Worm (Caenorhabditis elegans) whole organism, L2 larva: Measurements from ENCODE around the gene C06C6.7.

ENCODE experiments used
- C34F6.9 ChIP-seq: fragments of 150-350 bp; optimal IDR thresholded peaks from 2 replicates; lab custom pipeline; 2014; ENCODE audit warnings: missing biosample characterization, missing genetic modification characterization
- F13H6.1 ChIP-seq: sonication (generic microtip); optimal IDR thresholded peaks from 2 replicates; lab custom pipeline; 2016; ENCODE audit warnings: missing genetic modification characterization, missing compliant biosample characterization
- R02D3.7 ChIP-seq: fragments of 150-350 bp; optimal IDR thresholded peaks from 2 replicates; lab custom pipeline; 2014; ENCODE audit warnings: missing biosample characterization, missing genetic modification characterization
- ZK546.5 ChIP-seq: sonication (generic microtip); optimal IDR thresholded peaks from 2 replicates; lab custom pipeline; 2017; ENCODE audit warnings: missing biosample characterization, missing genetic modification characterization
- alr-1 ChIP-seq: fragments of 150-350 bp; optimal IDR thresholded peaks from 2 replicates; lab custom pipeline; 2014; ENCODE audit warnings: missing biosample characterization, missing genetic modification characterization
- ama-1 ChIP-seq: fragments of 150-350 bp; optimal IDR thresholded peaks from 2 replicates; lab custom pipeline; 2018; ENCODE audit warnings: inconsistent platforms
- blmp-1 ChIP-seq: sonication (generic microtip); optimal IDR thresholded peaks from 2 replicates; lab custom pipeline; 2017; ENCODE audit warnings: missing genetic modification characterization, mild to moderate bottlenecking, missing compliant biosample characterization, antibody characterized with exemption, moderate library complexity; ENCODE audit not compliant: insufficient read depth
- ceh-16 ChIP-seq: fragments of 150-350 bp; optimal IDR thresholded peaks from 2 replicates; lab custom pipeline; 2014; ENCODE audit warnings: missing biosample characterization, missing genetic modification characterization
- crh-2 ChIP-seq: sonication (generic microtip); optimal IDR thresholded peaks from 2 replicates; lab custom pipeline; 2017; ENCODE audit warnings: missing biosample characterization, missing genetic modification characterization
- dmd-4 ChIP-seq: sonication (generic microtip); optimal IDR thresholded peaks from 2 replicates; lab custom pipeline; 2017; ENCODE audit warnings: missing biosample characterization, missing genetic modification characterization
- egl-27 ChIP-seq: sonication (generic microtip); optimal IDR thresholded peaks from 3 replicates; lab custom pipeline; 2017; ENCODE audit warnings: missing biosample characterization, missing genetic modification reagents, missing genetic modification characterization
- elt-3 ChIP-seq: sonication (generic microtip); optimal IDR thresholded peaks from 2 replicates; lab custom pipeline; 2017; ENCODE audit warnings: missing biosample characterization, missing genetic modification characterization
- fos-1 ChIP-seq: fragments of 150-350 bp; optimal IDR thresholded peaks from 2 replicates; lab custom pipeline; 2014; ENCODE audit warnings: missing biosample characterization, missing genetic modification characterization
- gmeb-1 ChIP-seq: fragments of 150-350 bp; optimal IDR thresholded peaks from 2 replicates; lab custom pipeline; 2014; ENCODE audit warnings: missing biosample characterization, missing genetic modification characterization
- lin-11 ChIP-seq: fragments of 150-350 bp; sonication (generic microtip); optimal IDR thresholded peaks from 2 replicates; lab custom pipeline; 2014; ENCODE audit warnings: missing biosample characterization, missing genetic modification characterization, inconsistent platforms, mixed read lengths
- mab-5 ChIP-seq: fragments of 150-350 bp; optimal IDR thresholded peaks from 2 replicates; lab custom pipeline; 2014; ENCODE audit warnings: missing biosample characterization, missing genetic modification characterization
- mdl-1 ChIP-seq, 2 experiments: fragments of 150-350 bp in 1 of 2; sonication (generic microtip) in 1 of 2; optimal IDR thresholded peaks; 2 replicates each; lab custom pipeline; 2017; ENCODE audit warnings: missing biosample characterization in 2 of 2, missing genetic modification characterization in 2 of 2
- nhr-10 ChIP-seq: sonication (generic microtip); optimal IDR thresholded peaks from 2 replicates; lab custom pipeline; 2017; ENCODE audit warnings: missing biosample characterization, missing genetic modification characterization
- nhr-11 ChIP-seq: fragments of 150-350 bp; optimal IDR thresholded peaks from 2 replicates; lab custom pipeline; 2014; ENCODE audit warnings: missing biosample characterization, missing genetic modification characterization
- nhr-12 ChIP-seq: fragments of 150-350 bp; optimal IDR thresholded peaks from 2 replicates; lab custom pipeline; 2014; ENCODE audit warnings: missing biosample characterization, missing genetic modification characterization
- nhr-129 ChIP-seq: fragments of 150-350 bp; optimal IDR thresholded peaks from 2 replicates; lab custom pipeline; 2014; ENCODE audit warnings: missing biosample characterization, missing genetic modification characterization
- nhr-21 ChIP-seq: fragments of 150-350 bp; optimal IDR thresholded peaks from 2 replicates; lab custom pipeline; 2014; ENCODE audit warnings: missing biosample characterization, missing genetic modification characterization
- nhr-23 ChIP-seq: fragments of 150-350 bp; optimal IDR thresholded peaks from 2 replicates; lab custom pipeline; 2014; ENCODE audit warnings: missing biosample characterization, missing genetic modification reagents, missing genetic modification characterization
- nhr-237 ChIP-seq: fragments of 150-350 bp; optimal IDR thresholded peaks from 2 replicates; lab custom pipeline; 2014; ENCODE audit warnings: missing biosample characterization, missing genetic modification characterization
- nhr-25 ChIP-seq: fragments of 150-350 bp; sonication (generic microtip); optimal IDR thresholded peaks from 3 replicates; lab custom pipeline; 2014; ENCODE audit warnings: missing biosample characterization, missing genetic modification characterization
- nhr-6 ChIP-seq: fragments of 150-350 bp; optimal IDR thresholded peaks from 2 replicates; lab custom pipeline; 2014; ENCODE audit warnings: missing biosample characterization, missing genetic modification characterization
- nhr-77 ChIP-seq: fragments of 150-350 bp; optimal IDR thresholded peaks from 2 replicates; lab custom pipeline; 2014; ENCODE audit warnings: missing biosample characterization, missing genetic modification characterization
- peb-1 ChIP-seq: fragments of 150-350 bp; optimal IDR thresholded peaks from 2 replicates; lab custom pipeline; 2014; ENCODE audit warnings: missing biosample characterization, missing genetic modification characterization
- sem-4 ChIP-seq: fragments of 150-350 bp; optimal IDR thresholded peaks from 2 replicates; lab custom pipeline; 2014; ENCODE audit warnings: missing biosample characterization, missing genetic modification reagents, missing genetic modification characterization
- skn-1 ChIP-seq: sonication (generic microtip); optimal IDR thresholded peaks from 2 replicates; lab custom pipeline; 2017; ENCODE audit warnings: missing biosample characterization, missing genetic modification characterization
- sma-3 ChIP-seq: sonication (generic microtip); optimal IDR thresholded peaks from 2 replicates; lab custom pipeline; 2016; ENCODE audit warnings: missing genetic modification reagents, missing genetic modification characterization, missing compliant biosample characterization
- sma-9 ChIP-seq, 2 experiments: fragments of 150-350 bp in 1 of 2; sonication (generic microtip) in 1 of 2; optimal IDR thresholded peaks; 2 replicates each; lab custom pipeline; 2014 to 2016; ENCODE audit warnings: missing genetic modification characterization in 2 of 2, mild to moderate bottlenecking in 1 of 2, missing biosample characterization in 1 of 2, missing compliant biosample characterization in 1 of 2, missing genetic modification reagents in 1 of 2, moderate library complexity in 1 of 2
- unc-39 ChIP-seq: fragments of 150-350 bp; optimal IDR thresholded peaks from 2 replicates; lab custom pipeline; 2014; ENCODE audit warnings: missing biosample characterization, missing genetic modification characterization
- unc-55 ChIP-seq: fragments of 150-350 bp; sonication (generic microtip); optimal IDR thresholded peaks from 3 replicates; lab custom pipeline; 2014; ENCODE audit warnings: missing biosample characterization, missing genetic modification reagents, missing genetic modification characterization
- unc-62 ChIP-seq: fragments of 150-350 bp; optimal IDR thresholded peaks from 2 replicates; lab custom pipeline; 2014; ENCODE audit warnings: missing biosample characterization, missing genetic modification reagents, missing genetic modification characterization
- zag-1 ChIP-seq: fragments of 150-350 bp; optimal IDR thresholded peaks from 2 replicates; lab custom pipeline; 2014; ENCODE audit warnings: missing biosample characterization, missing genetic modification characterization
- ztf-1 ChIP-seq: fragments of 200-800 bp; sonication (Bioruptor generic); conservative IDR thresholded peaks from 2 replicates; pipeline ENCODE4 v1.3.6; 2022; ENCODE audit warnings: missing genetic modification characterization, missing compliant biosample characterization
- ztf-11 ChIP-seq: sonication (generic microtip); optimal IDR thresholded peaks from 2 replicates; lab custom pipeline; 2017; ENCODE audit warnings: missing biosample characterization, missing genetic modification characterization
- ztf-4 ChIP-seq: fragments of 150-350 bp; optimal IDR thresholded peaks from 2 replicates; lab custom pipeline; 2014; ENCODE audit warnings: missing biosample characterization, missing genetic modification characterization

C06C6.7 gene

ce11 chrV:16000433-16000832 is 8.5 kb downstream of the C06C6.7 start, which contains the start of gene nhr-50:
Gene nhr-50, minus strand, starts transcription at chrV:16000631.
- TF ChIP-seq nhr-77 (tag; lab: Kevin White, UChicago) (no peak), gmeb-1 (tag; lab: Kevin White, UChicago) (peak; percentile 8), mdl-1 (tag; optimal IDR thresholded peaks at IDR 0.05; lab: Kevin White, UChicago) (no peak), unc-55 (no peak), nhr-129 (peak; percentile 54), nhr-25 (tag; lab: Kevin White, UChicago) (no peak), sma-3 (GFP tag; lab: Kevin White, UChicago) (peak; percentile 69), ZK546.5 (tag; lab: Kevin White, UChicago) (no peak), nhr-12 (tag; lab: Kevin White, UChicago) (no peak), peb-1 (tag; lab: Kevin White, UChicago) (no peak), sem-4 (tag; lab: Kevin White, UChicago) (no peak), elt-3 (tag; lab: Kevin White, UChicago) (no peak), nhr-237 (tag; lab: Kevin White, UChicago) (no peak), ztf-11 (tag; lab: Kevin White, UChicago) (no peak), zag-1 (tag; lab: Kevin White, UChicago) (no peak), blmp-1 (tag; lab: Kevin White, UChicago) (peak; percentile 97), ztf-4 (tag; lab: Kevin White, UChicago) (peak; percentile 8), nhr-6 (tag; lab: Kevin White, UChicago) (no peak), unc-62 (GFP tag; lab: Kevin White, UChicago) (no peak), skn-1 (tag; lab: Kevin White, UChicago) (no peak), nhr-10 (tag; lab: Kevin White, UChicago) (no peak), C34F6.9 (peak; percentile 45), F13H6.1 (tag; lab: Kevin White, UChicago) (peak; percentile 53), nhr-23 (no peak), sma-9 (GFP tag; optimal IDR thresholded peaks at IDR 0.05; lab: Kevin White, UChicago) (peak; percentile 91), sma-9 (tag; optimal IDR thresholded peaks at IDR 0.05; lab: Kevin White, UChicago) (no peak), ama-1 (no peak), crh-2 (peak; percentile 83), ztf-1 (GFP tag; lab: Robert Waterston, UW) (no peak), fos-1 (tag; lab: Kevin White, UChicago) (peak; percentile 99), egl-27 (tag; lab: Kevin White, UChicago) (peak; percentile 57), nhr-21 (tag; lab: Kevin White, UChicago) (peak; percentile 45), dmd-4 (tag; lab: Kevin White, UChicago) (no peak), ceh-16 (tag; lab: Kevin White, UChicago) (no peak), alr-1 (tag; lab: Kevin White, UChicago) (no peak)

DNA sequence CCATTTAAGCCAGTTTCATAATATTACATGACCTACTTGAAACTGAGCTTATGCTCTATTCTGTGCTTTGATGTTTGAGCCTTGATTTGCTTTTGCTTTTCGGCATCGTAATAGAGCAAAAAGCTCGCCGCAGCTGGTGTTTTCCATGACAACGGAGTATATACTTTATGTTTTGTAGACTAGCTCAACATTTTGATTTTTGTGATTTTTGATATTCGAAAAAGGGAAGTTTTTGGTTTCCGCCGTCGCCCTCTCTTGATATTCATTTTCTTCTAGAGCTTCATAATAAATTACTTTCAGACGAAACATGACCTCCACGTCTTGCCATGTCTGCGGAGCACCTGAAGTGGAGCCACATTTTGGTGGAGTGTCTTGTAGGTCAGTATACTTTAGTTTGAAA is 10.3 kb downstream of the C06C6.7 start, which contains the start of gene nhr-63:
nhr-63 (plus strand) TSS at position 301 of the 400 bp plus-strand sequence.
- no peak for TF ChIP-seq egl-27 (tag; lab: Kevin White, UChicago)

DNA sequence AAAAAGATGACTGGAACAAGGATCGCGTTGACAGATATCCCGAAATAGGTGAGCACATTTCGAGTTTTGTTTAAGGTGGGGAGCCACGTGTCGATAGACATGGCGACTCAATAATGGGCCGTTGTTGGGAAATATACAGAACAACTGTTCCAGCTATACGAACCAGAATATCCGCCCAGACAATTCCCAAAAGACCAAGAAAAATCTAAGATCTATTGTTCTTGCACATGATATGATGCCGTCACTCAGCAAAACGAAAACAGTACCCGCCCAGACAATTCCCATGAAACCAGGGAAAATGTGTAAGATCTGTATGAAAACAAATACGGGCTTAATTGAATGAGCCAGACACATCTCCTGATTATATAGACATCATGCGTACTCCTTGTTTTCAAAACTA is 15.6 kb downstream of the C06C6.7 start, which contains the start of gene str-231:
str-231 (minus strand) TSS at position 101 of the 400 bp plus-strand sequence.
- no peak for TF ChIP-seq ztf-1 (GFP tag; lab: Robert Waterston, UW)
- no peak for TF ChIP-seq unc-55
- no peak for TF ChIP-seq ZK546.5 (tag; lab: Kevin White, UChicago)
- no peak for TF ChIP-seq alr-1 (tag; lab: Kevin White, UChicago)
- no peak for TF ChIP-seq nhr-12 (tag; lab: Kevin White, UChicago)
- TF ChIP-seq R02D3.7 (tag; lab: Kevin White, UChicago): no peak
- TF ChIP-seq nhr-21 (tag; lab: Kevin White, UChicago): no peak
- no peak for TF ChIP-seq nhr-10 (tag; lab: Kevin White, UChicago)
- no peak for TF ChIP-seq ztf-4 (tag; lab: Kevin White, UChicago)
- no peak for TF ChIP-seq nhr-23
- no peak for TF ChIP-seq dmd-4 (tag; lab: Kevin White, UChicago)
- TF ChIP-seq ama-1: no peak
- no peak for TF ChIP-seq blmp-1 (tag; lab: Kevin White, UChicago)
- no peak for TF ChIP-seq mab-5 (tag; lab: Kevin White, UChicago)
- no peak for TF ChIP-seq unc-62 (GFP tag; lab: Kevin White, UChicago)
- no peak for TF ChIP-seq lin-11 (tag; lab: Kevin White, UChicago)
- TF ChIP-seq unc-39: no peak
- TF ChIP-seq sma-3 (GFP tag; lab: Kevin White, UChicago): no peak
- no peak for TF ChIP-seq nhr-11 (tag; lab: Kevin White, UChicago)
